Fruit fly (Drosophila melanogaster) whole organism, adult: ENCODE measurements around the gene CG32271.

Experiments
- CG11617 ChIP-seq: fragments of 200-800 bp; sonication (Bioruptor generic); optimal IDR thresholded peaks from 2 replicates; lab custom pipeline; 2017; ENCODE audit warnings: mild to moderate bottlenecking, missing biosample characterization, missing genetic modification reagents, missing genetic modification characterization
- CG12768 ChIP-seq: fragments of 200-800 bp; sonication (Bioruptor generic); optimal IDR thresholded peaks from 2 replicates; lab custom pipeline; 2017; ENCODE audit warnings: missing biosample characterization, missing genetic modification characterization, mild to moderate bottlenecking, moderate library complexity, missing genetic modification reagents
- CG14711 ChIP-seq: fragments of 200-800 bp; sonication (Bioruptor generic); optimal IDR thresholded peaks from 2 replicates; lab custom pipeline; 2018; ENCODE audit warnings: missing biosample characterization, mild to moderate bottlenecking, missing genetic modification characterization, moderate library complexity
- CG1620 ChIP-seq: fragments of 200-800 bp; sonication (Bioruptor generic); optimal IDR thresholded peaks from 2 replicates; lab custom pipeline; 2016; ENCODE audit warnings: missing biosample characterization, missing genetic modification characterization
- CG33017 ChIP-seq: fragments of 200-800 bp; sonication (Bioruptor generic); optimal IDR thresholded peaks from 2 replicates; lab custom pipeline; 2018; ENCODE audit warnings: missing biosample characterization, mild to moderate bottlenecking, missing genetic modification characterization, moderate library complexity
- CG5204 ChIP-seq: fragments of 200-800 bp; sonication (Bioruptor generic); optimal IDR thresholded peaks from 2 replicates; lab custom pipeline; 2016; ENCODE audit warnings: missing biosample characterization, missing genetic modification characterization
- CG7045 ChIP-seq: fragments of 200-800 bp; sonication (Bioruptor generic); optimal IDR thresholded peaks from 2 replicates; lab custom pipeline; 2017; ENCODE audit warnings: missing biosample characterization, mild to moderate bottlenecking, missing genetic modification characterization
- CG7101 ChIP-seq: fragments of 200-800 bp; sonication (Bioruptor generic); optimal IDR thresholded peaks from 2 replicates; lab custom pipeline; 2018; ENCODE audit warnings: missing biosample characterization, mild to moderate bottlenecking, missing genetic modification characterization, moderate library complexity
- Clk ChIP-seq: fragments of 200-800 bp; sonication (Bioruptor generic); optimal IDR thresholded peaks from 2 replicates; lab custom pipeline; 2017; ENCODE audit warnings: missing biosample characterization, missing genetic modification characterization
- Crg-1 ChIP-seq: fragments of 200-800 bp; sonication (Bioruptor generic); optimal IDR thresholded peaks from 2 replicates; lab custom pipeline; 2016; ENCODE audit warnings: missing biosample characterization, missing genetic modification characterization
- Hr96 ChIP-seq: fragments of 200-800 bp; sonication (Bioruptor generic); optimal IDR thresholded peaks from 2 replicates; lab custom pipeline; 2016; ENCODE audit warnings: missing biosample characterization, missing genetic modification characterization
- Mnt ChIP-seq: fragments of 200-800 bp; sonication (Bioruptor generic); optimal IDR thresholded peaks from 2 replicates; lab custom pipeline; 2016; ENCODE audit warnings: missing biosample characterization, mild to moderate bottlenecking, missing genetic modification characterization
- bab1 ChIP-seq: fragments of 200-800 bp; sonication (Bioruptor generic); optimal IDR thresholded peaks from 3 replicates; lab custom pipeline; 2019; ENCODE audit warnings: missing biosample characterization, mild to moderate bottlenecking, missing genetic modification characterization, moderate library complexity
- cic ChIP-seq: fragments of 200-800 bp; sonication (Bioruptor generic); optimal IDR thresholded peaks from 2 replicates; lab custom pipeline; 2017; ENCODE audit warnings: missing biosample characterization, mild to moderate bottlenecking, missing genetic modification characterization, moderate library complexity
- cnc ChIP-seq, 2 experiments: fragments of >200 bp; optimal IDR thresholded peaks; 2 replicates each; lab custom pipeline; 2017
- kay ChIP-seq: fragments of 200-800 bp; sonication (Bioruptor generic); peaks from one replicate; lab custom pipeline; 2016; ENCODE audit warnings: missing biosample characterization, missing genetic modification characterization, borderline replicate concordance
- ovo ChIP-seq: fragments of 200-800 bp; sonication (Bioruptor generic); optimal IDR thresholded peaks from 2 replicates; lab custom pipeline; 2016; ENCODE audit warnings: missing biosample characterization, missing genetic modification characterization
- pad ChIP-seq: fragments of 200-800 bp; sonication (Bioruptor generic); optimal IDR thresholded peaks from 3 replicates; lab custom pipeline; 2017; ENCODE audit warnings: missing biosample characterization, missing genetic modification characterization, mild to moderate bottlenecking, moderate library complexity, missing genetic modification reagents
- tj ChIP-seq: fragments of 200-800 bp; sonication (Bioruptor generic); optimal IDR thresholded peaks from 3 replicates; lab custom pipeline; 2017; ENCODE audit warnings: missing biosample characterization, mild to moderate bottlenecking, missing genetic modification characterization, moderate library complexity
- toe ChIP-seq: fragments of 200-800 bp; sonication (Bioruptor generic); optimal IDR thresholded peaks from 2 replicates; lab custom pipeline; 2016; ENCODE audit warnings: missing biosample characterization, missing genetic modification characterization

Gene CG32271

dm6 chr3L:3161968-3162367 lies 41.0 kb downstream of the CG32271 start, which contains the start of gene rasp:
rasp (plus strand) TSS chr3L:3162180.
- no peak for TF ChIP-seq bab1 (GFP tag; lab: Kevin White, UChicago)
- no peak for TF ChIP-seq CG11617 (GFP tag; lab: Kevin White, UChicago)
- no peak for TF ChIP-seq tj
- no peak for TF ChIP-seq Clk (GFP tag; lab: Kevin White, UChicago)
- TF ChIP-seq Mnt (GFP tag; lab: Kevin White, UChicago), result no peak
- TF ChIP-seq Crg-1 (GFP tag; lab: Kevin White, UChicago), result no peak
- TF ChIP-seq cic, result no peak
- TF ChIP-seq pad (GFP tag; lab: Kevin White, UChicago), result no peak
- TF ChIP-seq kay (GFP tag; lab: Kevin White, UChicago), result no peak
- no peak for TF ChIP-seq CG5204 (GFP tag; lab: Kevin White, UChicago)
- TF ChIP-seq toe, result no peak
- TF ChIP-seq CG1620 (GFP tag; lab: Kevin White, UChicago), result no peak
- TF ChIP-seq CG14711, result no peak
- TF ChIP-seq CG12768 (GFP tag; lab: Kevin White, UChicago), result no peak
- no peak for TF ChIP-seq cnc (optimal IDR thresholded peaks at IDR 0.05; lab: Kevin White, UChicago)
- TF ChIP-seq Hr96 (GFP tag; lab: Kevin White, UChicago), result no peak
- TF ChIP-seq ovo (GFP tag; lab: Kevin White, UChicago), result no peak
- TF ChIP-seq CG7101 (tag; lab: Kevin White, UChicago), result no peak
- no peak for TF ChIP-seq CG7045 (GFP tag; lab: Kevin White, UChicago)
- no peak for TF ChIP-seq CG33017 (tag; lab: Kevin White, UChicago)

dm6 chr3L:3159309-3160194 lies 43.4 kb downstream of the CG32271 start, which contains the start of the genes ND-30 and CG15812:
ND-30 (minus strand) TSS chr3L:3159578.
CG15812 (plus strand) TSS chr3L:3159991.
- TF ChIP-seq CG14711 (peak; percentile 94), CG7101 (tag; lab: Kevin White, UChicago) (peak; percentile 34), CG11617 (GFP tag; lab: Kevin White, UChicago) (peak; percentile 53), cic (no peak), Crg-1 (GFP tag; lab: Kevin White, UChicago) (peak; percentile 31), CG5204 (GFP tag; lab: Kevin White, UChicago) (no peak), CG1620 (GFP tag; lab: Kevin White, UChicago) (peak; percentile 29), tj (peak; percentile 15)

- TF ChIP-seq CG14711, result no peak
- no peak for TF ChIP-seq kay (GFP tag; lab: Kevin White, UChicago)
- TF ChIP-seq CG1620 (GFP tag; lab: Kevin White, UChicago), result no peak
- TF ChIP-seq Hr96 (GFP tag; lab: Kevin White, UChicago), result no peak
- TF ChIP-seq CG7045 (GFP tag; lab: Kevin White, UChicago), result no peak
- no peak for TF ChIP-seq CG12768 (GFP tag; lab: Kevin White, UChicago)
- TF ChIP-seq Mnt (GFP tag; lab: Kevin White, UChicago), result no peak
- TF ChIP-seq ovo (GFP tag; lab: Kevin White, UChicago), result no peak
- no peak for TF ChIP-seq toe
- no peak for TF ChIP-seq CG5204 (GFP tag; lab: Kevin White, UChicago)
- TF ChIP-seq CG11617 (GFP tag; lab: Kevin White, UChicago), result no peak
- TF ChIP-seq pad (GFP tag; lab: Kevin White, UChicago), result no peak
- TF ChIP-seq cnc (optimal IDR thresholded peaks at IDR 0.05; lab: Kevin White, UChicago), result no peak
- TF ChIP-seq tj, result no peak
These were observed 45.3 kb downstream of the CG32271 start for dm6 chr3L:3157651-3158050.
